Worm (Caenorhabditis elegans): Measurements from ENCODE around the gene C49C8.8.

DNA sequence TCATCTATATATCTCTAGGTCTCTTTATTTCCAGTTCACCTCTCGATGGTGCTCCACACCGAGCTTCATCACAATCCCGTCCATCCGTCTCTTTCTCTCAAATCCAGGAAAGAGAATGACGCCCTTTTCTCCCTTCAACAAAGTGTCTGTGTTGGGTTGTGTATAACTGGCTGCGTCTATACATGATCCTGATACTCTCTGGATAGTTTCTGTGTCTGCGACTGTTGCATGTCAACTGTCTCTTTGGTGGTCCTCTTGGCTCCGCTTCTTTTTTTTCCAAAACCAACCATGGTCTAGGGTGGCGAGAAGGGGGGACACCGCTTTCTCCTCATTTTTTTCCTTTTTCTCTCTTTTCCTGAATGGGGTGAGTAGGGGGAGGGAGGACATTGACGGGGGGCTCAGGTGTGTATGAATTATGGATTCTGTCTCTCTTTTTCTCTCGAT lies 22.3 kb upstream of the C49C8.8 start:
- TF ChIP-seq ceh-30 (tag; optimal IDR thresholded peaks at IDR 0.05) (no peak), fax-1 (tag; optimal IDR thresholded peaks at IDR 0.05) (no peak), pha-4 (tag; optimal IDR thresholded peaks at IDR 0.05) (no peak), ceh-18 (tag; optimal IDR thresholded peaks at IDR 0.05) (peak; percentile 62), unc-86 (tag; optimal IDR thresholded peaks at IDR 0.05) (no peak), syd-9 (tag; optimal IDR thresholded peaks at IDR 0.05) (no peak), gmeb-2 (tag; optimal IDR thresholded peaks at IDR 0.05) (no peak), ttx-3 (tag; optimal IDR thresholded peaks at IDR 0.05) (no peak), nhr-11 (tag; optimal IDR thresholded peaks at IDR 0.05) (no peak), dve-1 (tag; optimal IDR thresholded peaks at IDR 0.05) (no peak), F13H6.1 (tag; optimal IDR thresholded peaks at IDR 0.05) (no peak)
